Fruit fly (Drosophila melanogaster) whole organism, prepupa: ENCODE results near the gene MED19.

Experiments used
- Blimp-1 ChIP-seq: fragments of 200-800 bp; sonication (Bioruptor generic); optimal IDR thresholded peaks from 3 replicates; lab custom pipeline; 2017; ENCODE audit warnings: missing biosample characterization, missing genetic modification characterization, mild to moderate bottlenecking, moderate library complexity, missing genetic modification reagents
- CG10631 ChIP-seq: fragments of 200-800 bp; sonication (Bioruptor generic); optimal IDR thresholded peaks from 2 replicates; lab custom pipeline; 2016; ENCODE audit warnings: missing biosample characterization, missing genetic modification characterization
- CG10669 ChIP-seq: fragments of 200-800 bp; sonication (Bioruptor generic); optimal IDR thresholded peaks from 3 replicates; lab custom pipeline; 2018; ENCODE audit warnings: missing biosample characterization, mild to moderate bottlenecking, missing genetic modification characterization, moderate library complexity
- CG11762 ChIP-seq: fragments of 200-800 bp; sonication (Bioruptor generic); optimal IDR thresholded peaks from 3 replicates; lab custom pipeline; 2016; ENCODE audit warnings: missing biosample characterization, missing genetic modification characterization; ENCODE audit not compliant: insufficient read depth
- CG11902 ChIP-seq: fragments of 200-800 bp; sonication (Bioruptor generic); optimal IDR thresholded peaks from 3 replicates; lab custom pipeline; 2016; ENCODE audit warnings: missing biosample characterization, missing genetic modification characterization
- CG15336 ChIP-seq: fragments of 200-800 bp; sonication (Bioruptor generic); IDR thresholded peaks from 2 replicates; pipeline ENCODE4 v1.3.6; 2022; ENCODE audit warnings: missing biosample characterization, missing genetic modification characterization
- CG31627 ChIP-seq: fragments of 200-800 bp; sonication (Bioruptor generic); optimal IDR thresholded peaks from 3 replicates; lab custom pipeline; 2016; ENCODE audit warnings: missing biosample characterization, missing genetic modification characterization
- CG32006 ChIP-seq: fragments of 200-800 bp; sonication (Bioruptor generic); optimal IDR thresholded peaks from 3 replicates; lab custom pipeline; 2017; ENCODE audit warnings: missing biosample characterization, mild to moderate bottlenecking, missing genetic modification characterization
- CG34406 ChIP-seq: fragments of 200-800 bp; sonication (Bioruptor generic); optimal IDR thresholded peaks from 3 replicates; lab custom pipeline; 2016; ENCODE audit warnings: missing biosample characterization, missing genetic modification characterization
- CG6163 ChIP-seq: fragments of 200-800 bp; sonication (Bioruptor generic); IDR thresholded peaks from 3 replicates; pipeline ENCODE4 v1.3.6; 2022; ENCODE audit warnings: missing biosample characterization, missing genetic modification characterization
- CG6276 ChIP-seq: fragments of 200-800 bp; sonication (Bioruptor generic); optimal IDR thresholded peaks from 2 replicates; lab custom pipeline; 2017; ENCODE audit warnings: missing biosample characterization, mild to moderate bottlenecking, missing genetic modification characterization
- CG6854 ChIP-seq: fragments of 200-800 bp; sonication (Bioruptor generic); optimal IDR thresholded peaks from 2 replicates; lab custom pipeline; 2017; ENCODE audit warnings: missing biosample characterization, mild to moderate bottlenecking, missing genetic modification characterization
- CG7368 ChIP-seq: fragments of 200-800 bp; sonication (Bioruptor generic); optimal IDR thresholded peaks from 3 replicates; lab custom pipeline; 2016; ENCODE audit warnings: missing biosample characterization, missing genetic modification characterization
- CG8119 ChIP-seq: fragments of 200-800 bp; sonication (Bioruptor generic); IDR thresholded peaks from 3 replicates; pipeline ENCODE4 v1.3.6; 2022; ENCODE audit warnings: missing biosample characterization, missing genetic modification characterization
- CG8319 ChIP-seq: fragments of 200-800 bp; sonication (Bioruptor generic); optimal IDR thresholded peaks from 3 replicates; lab custom pipeline; 2016; ENCODE audit warnings: missing biosample characterization, missing genetic modification characterization
- CG8632 ChIP-seq: fragments of 200-800 bp; sonication (Bioruptor generic); optimal IDR thresholded peaks from 3 replicates; lab custom pipeline; 2016; ENCODE audit warnings: missing biosample characterization, missing genetic modification characterization
- CG9139 ChIP-seq: fragments of 200-800 bp; sonication (Bioruptor generic); optimal IDR thresholded peaks from 3 replicates; lab custom pipeline; 2017; ENCODE audit warnings: missing biosample characterization, mild to moderate bottlenecking, missing genetic modification characterization
- Eip75B ChIP-seq: fragments of 200-800 bp; sonication (Bioruptor generic); optimal IDR thresholded peaks from 3 replicates; lab custom pipeline; 2016; ENCODE audit warnings: missing biosample characterization, missing genetic modification characterization
- Eip78C ChIP-seq: fragments of 200-800 bp; sonication (Bioruptor generic); peaks from one replicate; lab custom pipeline; 2016; ENCODE audit warnings: missing biosample characterization, missing genetic modification characterization
- Eip93F ChIP-seq: fragments of 200-800 bp; sonication (Bioruptor generic); optimal IDR thresholded peaks from 2 replicates; lab custom pipeline; 2016; ENCODE audit warnings: missing biosample characterization, mild to moderate bottlenecking, missing genetic modification characterization
- Ets96B ChIP-seq: fragments of 200-800 bp; optimal IDR thresholded peaks from 2 replicates; lab custom pipeline; 2019; ENCODE audit warnings: missing biosample characterization, mild to moderate bottlenecking, missing genetic modification characterization, moderate library complexity
- Gug ChIP-seq: fragments of 200-800 bp; sonication (Bioruptor generic); IDR thresholded peaks from 2 replicates; pipeline ENCODE4 v1.3.6; 2022; ENCODE audit warnings: missing biosample characterization, missing genetic modification characterization
- Hr39 ChIP-seq: fragments of 200-800 bp; sonication (Bioruptor generic); optimal IDR thresholded peaks from 2 replicates; lab custom pipeline; 2016; ENCODE audit warnings: missing biosample characterization, missing genetic modification characterization
- Lpt ChIP-seq: fragments of 200-800 bp; sonication (Bioruptor generic); optimal IDR thresholded peaks from 3 replicates; lab custom pipeline; 2016; ENCODE audit warnings: missing biosample characterization, missing genetic modification characterization
- OdsH ChIP-seq: fragments of 200-800 bp; sonication (Bioruptor generic); optimal IDR thresholded peaks from 3 replicates; lab custom pipeline; 2016; ENCODE audit warnings: missing biosample characterization, missing genetic modification characterization
- Smox ChIP-seq: fragments of 200-800 bp; sonication (Bioruptor generic); optimal IDR thresholded peaks from 3 replicates; lab custom pipeline; 2016; ENCODE audit warnings: missing biosample characterization, missing genetic modification characterization
- Sox15 ChIP-seq: fragments of 200-800 bp; sonication (Bioruptor generic); optimal IDR thresholded peaks from 3 replicates; lab custom pipeline; 2016; ENCODE audit warnings: missing biosample characterization, missing genetic modification characterization
- achi ChIP-seq: fragments of 200-800 bp; sonication (Bioruptor generic); optimal IDR thresholded peaks from 3 replicates; lab custom pipeline; 2016; ENCODE audit warnings: missing biosample characterization, missing genetic modification characterization
- acj6 ChIP-seq: fragments of 200-800 bp; sonication (Bioruptor generic); optimal IDR thresholded peaks from 3 replicates; lab custom pipeline; 2016; ENCODE audit warnings: missing biosample characterization, missing genetic modification characterization
- dac ChIP-seq: fragments of 200-800 bp; sonication (Bioruptor generic); optimal IDR thresholded peaks from 2 replicates; lab custom pipeline; 2017; ENCODE audit warnings: missing biosample characterization, mild to moderate bottlenecking, missing genetic modification characterization
- dsx ChIP-seq: fragments of 200-800 bp; optimal IDR thresholded peaks from 3 replicates; lab custom pipeline; 2019; ENCODE audit warnings: missing biosample characterization, mild to moderate bottlenecking, missing genetic modification characterization, moderate library complexity; ENCODE audit not compliant: poor library complexity, severe bottlenecking
- eg ChIP-seq: fragments of 200-800 bp; sonication (Bioruptor generic); IDR thresholded peaks from 3 replicates; pipeline ENCODE4 v1.3.6; 2022; ENCODE audit warnings: missing biosample characterization, missing genetic modification characterization
- esn ChIP-seq: fragments of 200-800 bp; sonication (Bioruptor generic); optimal IDR thresholded peaks from 2 replicates; lab custom pipeline; 2016; ENCODE audit warnings: missing biosample characterization, mild to moderate bottlenecking, missing genetic modification characterization, moderate library complexity
- fd85E ChIP-seq: fragments of 200-800 bp; sonication (Bioruptor generic); optimal IDR thresholded peaks from 3 replicates; lab custom pipeline; 2016; ENCODE audit warnings: missing biosample characterization, missing genetic modification characterization
- fkh ChIP-seq: fragments of 200-800 bp; sonication (Bioruptor generic); optimal IDR thresholded peaks from 3 replicates; lab custom pipeline; 2017; ENCODE audit warnings: missing biosample characterization, mild to moderate bottlenecking, missing genetic modification characterization, moderate library complexity
- lz ChIP-seq: fragments of 200-800 bp; sonication (Bioruptor generic); optimal IDR thresholded peaks from 3 replicates; lab custom pipeline; 2016; ENCODE audit warnings: missing biosample characterization, missing genetic modification characterization
- net ChIP-seq: fragments of 200-800 bp; sonication (Bioruptor generic); optimal IDR thresholded peaks from 3 replicates; lab custom pipeline; 2016; ENCODE audit warnings: missing biosample characterization, missing genetic modification characterization
- spab ChIP-seq: fragments of 200-800 bp; sonication (Bioruptor generic); optimal IDR thresholded peaks from 2 replicates; lab custom pipeline; 2017; ENCODE audit warnings: missing biosample characterization, mild to moderate bottlenecking, missing genetic modification characterization, missing genetic modification reagents
- ss ChIP-seq, 2 experiments: fragments of 200-800 bp; sonication (Bioruptor generic); optimal IDR thresholded peaks; 2 replicates in 1 of 2; 3 replicates in 1 of 2; lab custom pipeline; 2017 to 2018; ENCODE audit warnings: mild to moderate bottlenecking in 2 of 2, missing biosample characterization in 2 of 2, missing genetic modification characterization in 2 of 2, moderate library complexity in 1 of 2
- svp ChIP-seq: fragments of 200-800 bp; sonication (Bioruptor generic); peaks from one replicate; lab custom pipeline; 2016; ENCODE audit warnings: missing biosample characterization, missing genetic modification characterization
- vri ChIP-seq: fragments of 200-800 bp; sonication (Bioruptor generic); optimal IDR thresholded peaks from 3 replicates; lab custom pipeline; 2016; ENCODE audit warnings: missing biosample characterization, mild to moderate bottlenecking, missing genetic modification characterization

The MED19 gene

dm6 chr3L:17817821-17818220 lies 28.5 kb downstream of the MED19 start, which contains the start of gene Ir75a:
Gene Ir75a (minus strand): TSS chr3L:17817921.
- TF ChIP-seq Eip93F (GFP tag; lab: Kevin White, UChicago) = no peak
- no peak for TF ChIP-seq Lpt
- TF ChIP-seq spab (GFP tag; lab: Kevin White, UChicago) = no peak
- no peak for TF ChIP-seq Hr39 (GFP tag; lab: Kevin White, UChicago)
- no peak for TF ChIP-seq lz (GFP tag; lab: Kevin White, UChicago)
- TF ChIP-seq CG11902 (GFP tag; lab: Kevin White, UChicago) = no peak
- TF ChIP-seq CG15336 (GFP tag; lab: Robert Waterston, UW) = no peak
- TF ChIP-seq achi = no peak
- TF ChIP-seq CG8319 (GFP tag; lab: Kevin White, UChicago) = no peak
- TF ChIP-seq CG10669 (GFP tag; lab: Kevin White, UChicago) = no peak
- TF ChIP-seq dac (GFP tag; lab: Kevin White, UChicago) = no peak
- no peak for TF ChIP-seq CG11762 (GFP tag; lab: Kevin White, UChicago)
- TF ChIP-seq CG32006 (GFP tag; lab: Kevin White, UChicago) = no peak
- no peak for TF ChIP-seq fd85E (GFP tag; lab: Kevin White, UChicago)
- no peak for TF ChIP-seq svp (GFP tag; lab: Kevin White, UChicago)
- TF ChIP-seq Blimp-1 (GFP tag; lab: Kevin White, UChicago) = no peak
- TF ChIP-seq Eip75B (GFP tag; lab: Kevin White, UChicago) = no peak
- TF ChIP-seq Gug (GFP tag; lab: Robert Waterston, UW) = no peak
- no peak for TF ChIP-seq dsx (GFP tag; lab: Kevin White, UChicago)

dm6 chr3L:17814036-17814435 lies 32.3 kb downstream of the MED19 start, which contains the start of gene Cln3:
Gene Cln3 (minus strand): TSS chr3L:17814119.
- TF ChIP-seq vri (GFP tag; lab: Kevin White, UChicago) (peak; percentile 75), Smox (GFP tag; lab: Kevin White, UChicago) (no peak)

- peak; percentile 11 for TF ChIP-seq vri (GFP tag; lab: Kevin White, UChicago)
- TF ChIP-seq fkh (GFP tag; lab: Kevin White, UChicago) = peak; percentile 64
- no peak for TF ChIP-seq Sox15
- TF ChIP-seq ss (GFP tag; optimal IDR thresholded peaks at IDR 0.05; lab: Kevin White, UChicago) = no peak
- TF ChIP-seq CG15336 (GFP tag; lab: Robert Waterston, UW) = no peak
Observed at dm6 chr3L:17808597-17809213, 37.6 kb downstream of the MED19 start, which contains the start of gene CG32191. Gene CG32191 (minus strand): TSS chr3L:17809146.

- TF ChIP-seq Eip93F (GFP tag; lab: Kevin White, UChicago) = no peak
- TF ChIP-seq Eip78C (GFP tag; lab: Kevin White, UChicago) = no peak
- no peak for TF ChIP-seq CG6276
- TF ChIP-seq CG7368 (GFP tag; lab: Kevin White, UChicago) = no peak
- no peak for TF ChIP-seq Sox15
- no peak for TF ChIP-seq CG10631
Observed at dm6 chr3L:17806357-17807025, 39.8 kb downstream of the MED19 start, which contains the start of gene CG32187. Gene CG32187 (minus strand): TSS chr3L:17806365.

dm6 chr3L:17804511-17804910 lies 41.8 kb downstream of the MED19 start, which contains the start of gene ais:
Gene ais (minus strand): TSS chr3L:17804715.
- TF ChIP-seq eg (GFP tag; lab: Robert Waterston, UW) (no peak), CG34406 (peak; percentile 9), OdsH (GFP tag; lab: Kevin White, UChicago) (peak; percentile 42), CG8119 (no peak), esn (peak; percentile 41), ss (GFP tag; optimal IDR thresholded peaks at IDR 0.05; lab: Kevin White, UChicago) (no peak), Smox (GFP tag; lab: Kevin White, UChicago) (no peak), CG11762 (GFP tag; lab: Kevin White, UChicago) (no peak), lz (GFP tag; lab: Kevin White, UChicago) (peak; percentile 23), CG31627 (GFP tag; lab: Kevin White, UChicago) (peak; percentile 10), net (no peak), CG6163 (no peak), achi (no peak), Hr39 (GFP tag; lab: Kevin White, UChicago) (peak; percentile 28), acj6 (GFP tag; lab: Kevin White, UChicago) (peak; percentile 17), CG9139 (GFP tag; lab: Kevin White, UChicago) (no peak), Ets96B (tag; lab: Kevin White, UChicago) (no peak), CG6854 (GFP tag; lab: Kevin White, UChicago) (no peak), CG8632 (no peak)
